Fruit fly (Drosophila melanogaster) whole organism, pupa: Measurements from ENCODE around the gene CG11929.

Experiments used
- CG15710 ChIP-seq: fragments of 200-800 bp; sonication (Bioruptor generic); optimal IDR thresholded peaks from 2 replicates; lab custom pipeline; 2018; ENCODE audit warnings: missing biosample characterization, mild to moderate bottlenecking, missing genetic modification characterization, moderate library complexity
- CG34367 ChIP-seq: fragments of 200-800 bp; sonication (Bioruptor generic); optimal IDR thresholded peaks from 2 replicates; lab custom pipeline; 2018; ENCODE audit warnings: missing biosample characterization, mild to moderate bottlenecking, missing genetic modification characterization
- CG8159 ChIP-seq: fragments of 200-800 bp; sonication (Bioruptor generic); optimal IDR thresholded peaks from 3 replicates; lab custom pipeline; 2018; ENCODE audit warnings: missing biosample characterization, mild to moderate bottlenecking, missing genetic modification characterization, moderate library complexity
- CG8301 ChIP-seq: fragments of 200-800 bp; sonication (Bioruptor generic); optimal IDR thresholded peaks from 2 replicates; lab custom pipeline; 2018; ENCODE audit warnings: missing biosample characterization, mild to moderate bottlenecking, missing genetic modification characterization
- EcR ChIP-seq: fragments of 200-800 bp; sonication (Bioruptor generic); optimal IDR thresholded peaks from 3 replicates; lab custom pipeline; 2019; ENCODE audit warnings: missing biosample characterization, missing genetic modification characterization, mild to moderate bottlenecking, moderate library complexity, missing genetic modification reagents
- Pif1A ChIP-seq: fragments of 200-800 bp; sonication (Bioruptor generic); optimal IDR thresholded peaks from 3 replicates; lab custom pipeline; 2016; ENCODE audit warnings: missing biosample characterization, missing genetic modification characterization
- rn ChIP-seq: fragments of 200-800 bp; sonication (Bioruptor generic); IDR thresholded peaks from 2 replicates; pipeline ENCODE4 v1.3.6; 2022; ENCODE audit warnings: missing biosample characterization, missing genetic modification characterization

DNA sequence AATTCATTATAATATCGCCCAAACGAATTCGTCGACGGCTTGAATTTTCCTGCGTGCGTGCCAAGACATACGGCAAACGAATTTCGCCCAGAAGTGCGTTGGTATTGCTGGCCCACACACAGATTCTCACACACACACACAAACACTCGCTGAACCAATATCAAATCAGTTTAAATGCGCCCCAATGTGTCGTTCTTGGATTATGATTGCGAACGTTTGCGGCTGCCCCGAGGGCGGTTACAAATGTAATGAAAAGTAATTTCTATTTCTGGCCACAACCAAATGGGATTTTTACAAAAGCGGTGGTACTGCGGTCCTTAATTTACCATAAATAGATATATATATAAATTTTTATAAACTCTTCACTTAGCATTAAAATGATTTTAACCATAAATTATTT, 16.4 kb downstream of the CG11929 start:
- no peak for TF ChIP-seq EcR (GFP tag; lab: Kevin White, UChicago)
- no peak for TF ChIP-seq CG34367 (tag; lab: Kevin White, UChicago)
- no peak for TF ChIP-seq CG8301 (tag; lab: Kevin White, UChicago)
- no peak for TF ChIP-seq CG8159 (tag; lab: Kevin White, UChicago)
- TF ChIP-seq CG15710 (tag; lab: Kevin White, UChicago) = no peak
- TF ChIP-seq rn (GFP tag; lab: Robert Waterston, UW) = no peak
- TF ChIP-seq Pif1A (GFP tag; lab: Kevin White, UChicago) = no peak
